Worm (Caenorhabditis elegans): ENCODE measurements around the gene C31H1.5.

DNA sequence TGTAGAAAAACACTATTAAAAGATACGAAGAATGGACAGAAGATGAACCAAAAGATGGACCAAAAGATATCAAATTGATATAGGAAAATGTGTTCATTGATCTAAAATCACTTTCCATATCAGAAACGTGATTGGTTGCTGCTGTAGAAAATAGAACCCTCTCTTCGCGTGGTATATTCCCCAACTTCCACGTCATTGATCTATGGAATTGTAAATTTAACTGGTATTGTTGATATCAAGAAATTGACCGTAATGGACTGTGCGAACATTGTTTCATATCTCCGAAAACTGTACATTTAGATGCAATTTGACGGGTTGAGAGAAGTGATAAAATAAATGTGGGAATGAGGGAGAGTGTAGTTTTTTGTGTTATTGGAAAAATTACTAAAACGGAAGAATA, 32.2 kb downstream of the C31H1.5 start:
- TF ChIP-seq ztf-23 (GFP tag; IDR thresholded peaks at IDR 0.05) (no peak), tab-1 (GFP tag; IDR thresholded peaks at IDR 0.05) (no peak), flt-1 (GFP tag; IDR thresholded peaks at IDR 0.05) (no peak), cog-1 (tag; optimal IDR thresholded peaks at IDR 0.05) (no peak), T22C8.4 (GFP tag; IDR thresholded peaks at IDR 0.05) (no peak), klf-2 (GFP tag; conservative IDR thresholded peaks at IDR 0.05) (no peak), ref-1 (GFP tag; conservative IDR thresholded peaks at IDR 0.05) (no peak), ztf-29 (GFP tag; IDR thresholded peaks at IDR 0.05) (no peak)

Data from whole organism, midembryonic.